Worm (Caenorhabditis elegans) whole organism, L3 larva: Measurements from ENCODE around the gene math-31.
A peak's percentile ranks its signal among the peaks of the same experiment; 100 is the strongest.

ENCODE experiments used
- R02D3.7 ChIP-seq: fragments of 150-350 bp; optimal IDR thresholded peaks from 2 replicates; lab custom pipeline; 2014; ENCODE audit warnings: missing biosample characterization, missing genetic modification characterization
- ama-1 ChIP-seq: fragments of 150-350 bp; optimal IDR thresholded peaks from 2 replicates; lab custom pipeline; 2018
- ceh-9 ChIP-seq: sonication (generic microtip); optimal IDR thresholded peaks from 2 replicates; lab custom pipeline; 2018; ENCODE audit warnings: missing biosample characterization, missing genetic modification characterization
- elt-2 ChIP-seq: sonication (generic microtip); optimal IDR thresholded peaks from 2 replicates; lab custom pipeline; 2016; ENCODE audit warnings: missing genetic modification reagents, mild to moderate bottlenecking, missing genetic modification characterization, missing compliant biosample characterization
- nhr-76 ChIP-seq: fragments of 150-350 bp; sonication (generic microtip); optimal IDR thresholded peaks from 5 replicates; lab custom pipeline; 2014; ENCODE audit warnings: missing biosample characterization, missing genetic modification characterization
- pqm-1 ChIP-seq: fragments of 150-350 bp; optimal IDR thresholded peaks from 2 replicates; lab custom pipeline; 2017; ENCODE audit warnings: missing biosample characterization, missing genetic modification characterization, inconsistent platforms

The math-31 gene

ce11 chrII:1865683-1866431, 46.8 kb downstream of the math-31 start, which contains the start of gene math-15:
Gene math-15 (plus strand): TSS chrII:1866381.
- TF ChIP-seq pqm-1 (tag; lab: Kevin White, UChicago) (peak; percentile 11), elt-2 (tag; lab: Kevin White, UChicago) (peak; percentile 67), nhr-76 (tag; lab: Kevin White, UChicago) (no peak)

ce11 chrII:1864278-1864677, 48.4 kb downstream of the math-31 start, which contains the start of gene C16C4.17:
Gene C16C4.17 (plus strand): TSS chrII:1864578.
- no peak for TF ChIP-seq ama-1 (lab: Kevin White, UChicago)
- no peak for TF ChIP-seq ceh-9 (tag; lab: Kevin White, UChicago)
- no peak for TF ChIP-seq R02D3.7
